Worm (Caenorhabditis elegans) whole organism, young adult: ENCODE results near the gene twk-34.

Experiments
- B0336.3 ChIP-seq: fragments of 200-800 bp; sonication (Bioruptor generic); IDR thresholded peaks from 2 replicates; pipeline ENCODE4 v1.3.6; 2022; ENCODE audit warnings: missing genetic modification characterization, missing compliant biosample characterization
- C06A6.2 ChIP-seq: fragments of 200-800 bp; sonication (Bioruptor generic); conservative IDR thresholded peaks from 2 replicates; pipeline ENCODE4 v1.3.6; 2022; ENCODE audit warnings: missing genetic modification characterization, missing compliant biosample characterization
- D2030.7 ChIP-seq: fragments of 200-800 bp; sonication (Bioruptor generic); IDR thresholded peaks from 2 replicates; pipeline ENCODE4 v1.3.6; 2022; ENCODE audit warnings: missing genetic modification reagents, missing genetic modification characterization, missing compliant biosample characterization
- F37B4.10 ChIP-seq: fragments of 200-800 bp; sonication (Bioruptor generic); IDR thresholded peaks from 2 replicates; pipeline ENCODE4 v1.3.6; 2022; ENCODE audit warnings: missing genetic modification characterization, missing compliant biosample characterization
- F49E8.2 ChIP-seq: sonication (generic microtip); optimal IDR thresholded peaks from 3 replicates; lab custom pipeline; 2017; ENCODE audit warnings: missing genetic modification characterization, mild to moderate bottlenecking, missing compliant biosample characterization, antibody characterized with exemption, moderate library complexity; ENCODE audit not compliant: insufficient read depth
- T26A5.8 ChIP-seq: sonication (generic microtip); optimal IDR thresholded peaks from 2 replicates; lab custom pipeline; 2016; ENCODE audit warnings: missing genetic modification characterization, missing compliant biosample characterization
- Y95B8A.8 ChIP-seq: fragments of 200-800 bp; sonication (Bioruptor generic); IDR thresholded peaks from 2 replicates; pipeline ENCODE4 v1.3.6; 2022; ENCODE audit warnings: missing genetic modification reagents, missing genetic modification characterization, missing compliant biosample characterization
- ZK185.1 ChIP-seq: sonication (generic microtip); optimal IDR thresholded peaks from 2 replicates; lab custom pipeline; 2016; ENCODE audit warnings: mild to moderate bottlenecking, missing genetic modification characterization, missing compliant biosample characterization; ENCODE audit not compliant: poor library complexity, severe bottlenecking
- aptf-2 ChIP-seq: fragments of 200-800 bp; sonication (Bioruptor generic); conservative IDR thresholded peaks from 2 replicates; pipeline ENCODE4 v1.3.6; 2022; ENCODE audit warnings: missing genetic modification reagents, missing genetic modification characterization, missing compliant biosample characterization
- athp-1 ChIP-seq: sonication (generic microtip); optimal IDR thresholded peaks from 2 replicates; lab custom pipeline; 2017; ENCODE audit warnings: mild to moderate bottlenecking, missing genetic modification characterization, missing compliant biosample characterization
- attf-3 ChIP-seq: fragments of 200-800 bp; sonication (Bioruptor generic); conservative IDR thresholded peaks from 2 replicates; pipeline ENCODE4 v1.3.6; 2022; ENCODE audit warnings: missing genetic modification reagents, missing genetic modification characterization, missing compliant biosample characterization
- attf-5 ChIP-seq: fragments of 200-800 bp; sonication (Bioruptor generic); optimal IDR thresholded peaks from 2 replicates; lab custom pipeline; 2018; ENCODE audit warnings: mild to moderate bottlenecking, missing genetic modification characterization, missing compliant biosample characterization
- ceh-79 ChIP-seq: sonication (generic microtip); optimal IDR thresholded peaks from 2 replicates; lab custom pipeline; 2017; ENCODE audit warnings: mild to moderate bottlenecking, missing genetic modification characterization, missing compliant biosample characterization
- dox-1 ChIP-seq: fragments of 200-800 bp; sonication (Bioruptor generic); IDR thresholded peaks from 2 replicates; pipeline ENCODE4 v1.3.6; 2022; ENCODE audit warnings: missing genetic modification reagents, missing genetic modification characterization, missing compliant biosample characterization
- dpl-1 ChIP-seq: fragments of 150-350 bp; optimal IDR thresholded peaks from 2 replicates; lab custom pipeline; 2014; ENCODE audit warnings: missing biosample characterization, missing genetic modification reagents, missing genetic modification characterization
- egl-18 ChIP-seq: fragments of 200-800 bp; sonication (Bioruptor generic); IDR thresholded peaks from 2 replicates; pipeline ENCODE4 v1.3.6; 2022; ENCODE audit warnings: missing genetic modification reagents, missing genetic modification characterization, missing compliant biosample characterization
- egl-44 ChIP-seq: fragments of 200-800 bp; sonication (Bioruptor generic); IDR thresholded peaks from 2 replicates; pipeline ENCODE4 v1.3.6; 2022; ENCODE audit warnings: missing genetic modification reagents, missing genetic modification characterization, missing compliant biosample characterization
- hmg-20 ChIP-seq: fragments of 200-800 bp; sonication (Bioruptor generic); IDR thresholded peaks from 2 replicates; pipeline ENCODE4 v1.3.6; 2022; ENCODE audit warnings: missing genetic modification reagents, missing genetic modification characterization, missing compliant biosample characterization
- lin-40 ChIP-seq: sonication (generic microtip); optimal IDR thresholded peaks from 2 replicates; lab custom pipeline; 2016; ENCODE audit warnings: missing genetic modification characterization, mild to moderate bottlenecking, missing compliant biosample characterization, missing genotype, missing genetic modification reagents
- mcd-1 ChIP-seq: fragments of 200-800 bp; sonication (Bioruptor generic); IDR thresholded peaks from 2 replicates; pipeline ENCODE4 v1.3.6; 2022; ENCODE audit warnings: missing genetic modification reagents, missing genetic modification characterization, missing compliant biosample characterization
- mxl-1 ChIP-seq: sonication (generic microtip); optimal IDR thresholded peaks from 2 replicates; lab custom pipeline; 2016; ENCODE audit warnings: missing genetic modification characterization, missing compliant biosample characterization
- nfya-2 ChIP-seq: fragments of 200-800 bp; sonication (Bioruptor generic); IDR thresholded peaks from 2 replicates; pipeline ENCODE4 v1.3.6; 2022; ENCODE audit warnings: missing genetic modification reagents, missing genetic modification characterization, missing compliant biosample characterization
- nhr-120 ChIP-seq: fragments of 200-800 bp; sonication (Bioruptor generic); IDR thresholded peaks from 2 replicates; pipeline ENCODE4 v1.3.6; 2022; ENCODE audit warnings: missing genetic modification characterization, missing compliant biosample characterization
- nhr-179 ChIP-seq: sonication (generic microtip); optimal IDR thresholded peaks from 2 replicates; lab custom pipeline; 2016; ENCODE audit warnings: mild to moderate bottlenecking, missing genetic modification characterization, missing compliant biosample characterization
- nhr-80 ChIP-seq: sonication (generic microtip); optimal IDR thresholded peaks from 2 replicates; lab custom pipeline; 2016; ENCODE audit warnings: missing genetic modification characterization, missing compliant biosample characterization
- pha-4 ChIP-seq: fragments of 150-350 bp; sonication (generic microtip); optimal IDR thresholded peaks from 2 replicates; lab custom pipeline; 2014; ENCODE audit warnings: missing biosample characterization, missing genetic modification reagents, missing genetic modification characterization
- repo-1 ChIP-seq: sonication (generic microtip); optimal IDR thresholded peaks from 2 replicates; lab custom pipeline; 2017; ENCODE audit warnings: mild to moderate bottlenecking, missing genetic modification characterization, missing compliant biosample characterization
- snpc-1.1 ChIP-seq: sonication (generic microtip); optimal IDR thresholded peaks from 2 replicates; lab custom pipeline; 2017; ENCODE audit warnings: missing genetic modification characterization, mild to moderate bottlenecking, missing compliant biosample characterization, antibody characterized with exemption, moderate library complexity, missing genotype, missing genetic modification reagents; ENCODE audit not compliant: insufficient read depth
- snpc-3.4 ChIP-seq: sonication (generic microtip); optimal IDR thresholded peaks from 2 replicates; lab custom pipeline; 2017; ENCODE audit warnings: missing genetic modification characterization, mild to moderate bottlenecking, missing compliant biosample characterization, antibody characterized with exemption, moderate library complexity, missing genotype, missing genetic modification reagents
- snpc-4 ChIP-seq, 5 experiments: fragments of 150-350 bp in 1 of 5; sonication (generic microtip) in 4 of 5; optimal IDR thresholded peaks; 2 replicates each; lab custom pipeline; 2014 to 2018; ENCODE audit warnings: missing genetic modification characterization in 5 of 5, missing biosample characterization in 3 of 5, antibody characterized with exemption in 2 of 5, mild to moderate bottlenecking in 2 of 5, missing compliant biosample characterization in 2 of 5, missing genotype in 2 of 5, moderate library complexity in 2 of 5, missing genetic modification reagents in 1 of 5
- somi-1 ChIP-seq: fragments of 200-800 bp; sonication (Bioruptor generic); optimal IDR thresholded peaks from 2 replicates; lab custom pipeline; 2018; ENCODE audit warnings: mild to moderate bottlenecking, missing genetic modification characterization, missing compliant biosample characterization
- tlf-1 ChIP-seq: fragments of 200-800 bp; sonication (Bioruptor generic); optimal IDR thresholded peaks from 2 replicates; lab custom pipeline; 2018; ENCODE audit warnings: mild to moderate bottlenecking, missing genetic modification characterization, missing compliant biosample characterization
- ztf-25 ChIP-seq: fragments of 200-800 bp; sonication (Bioruptor generic); IDR thresholded peaks from 2 replicates; pipeline ENCODE4 v1.3.6; 2022; ENCODE audit warnings: missing genetic modification reagents, missing genetic modification characterization, missing compliant biosample characterization
- ztf-26 ChIP-seq: sonication (generic microtip); optimal IDR thresholded peaks from 2 replicates; lab custom pipeline; 2017; ENCODE audit warnings: missing genetic modification characterization, missing compliant biosample characterization
- ztf-28 ChIP-seq: fragments of 200-800 bp; sonication (Bioruptor generic); IDR thresholded peaks from 2 replicates; pipeline ENCODE4 v1.3.6; 2022; ENCODE audit warnings: missing genetic modification reagents, missing genetic modification characterization, missing compliant biosample characterization

Gene twk-34

ce11 chrV:15704745-15705144 is at the start of gene twk-34:
Gene twk-34, plus strand, starts transcription at chrV:15704960.
- TF ChIP-seq nfya-2 (GFP tag; lab: Robert Waterston, UW) (no peak), lin-40 (tag; lab: Kevin White, UChicago) (no peak), athp-1 (no peak), pha-4 (tag; lab: Kevin White, UChicago) (no peak), C06A6.2 (GFP tag; lab: Robert Waterston, UW) (no peak), mxl-1 (tag; lab: Kevin White, UChicago) (no peak), snpc-1.1 (no peak), F49E8.2 (no peak), dpl-1 (GFP tag; lab: Kevin White, UChicago) (no peak), hmg-20 (no peak), snpc-4 (GFP tag; optimal IDR thresholded peaks at IDR 0.05; lab: Kevin White, UChicago) (no peak), snpc-4 (tag; optimal IDR thresholded peaks at IDR 0.05; lab: Kevin White, UChicago) (no peak), snpc-3.4 (tag; lab: Kevin White, UChicago) (no peak), egl-44 (GFP tag; lab: Robert Waterston, UW) (no peak), B0336.3 (GFP tag; lab: Robert Waterston, UW) (no peak), somi-1 (GFP tag; lab: Kevin White, UChicago) (no peak), dox-1 (no peak), F37B4.10 (no peak), nhr-179 (no peak), T26A5.8 (tag; lab: Kevin White, UChicago) (no peak), Y95B8A.8 (GFP tag; lab: Robert Waterston, UW) (no peak)

- no peak for TF ChIP-seq Y95B8A.8 (GFP tag; lab: Robert Waterston, UW)
- TF ChIP-seq nhr-80 (tag; lab: Kevin White, UChicago): peak; percentile 3
- TF ChIP-seq, all 124 proteins: peak for 1
These were observed 46.3 kb upstream of the twk-34 start for ce11 chrV:15658262-15659060.

ce11 chrV:15661003-15661402 is 43.8 kb upstream of the twk-34 start:
- TF ChIP-seq aptf-2 (GFP tag; lab: Robert Waterston, UW) (no peak), ztf-26 (tag; lab: Kevin White, UChicago) (peak; percentile 46), attf-5 (no peak), nhr-120 (no peak), ztf-25 (no peak), lin-40 (tag; lab: Kevin White, UChicago) (peak; percentile 25), ceh-79 (no peak), D2030.7 (GFP tag; lab: Robert Waterston, UW) (no peak), egl-18 (GFP tag; lab: Robert Waterston, UW) (no peak), ZK185.1 (tag; lab: Kevin White, UChicago) (peak; percentile 10), ztf-28 (GFP tag; lab: Robert Waterston, UW) (no peak), repo-1 (tag; lab: Kevin White, UChicago) (no peak)

ce11 chrV:15661580-15661979 is 43.2 kb upstream of the twk-34 start:
- TF ChIP-seq mcd-1 (GFP tag; lab: Robert Waterston, UW) (no peak), ztf-26 (tag; lab: Kevin White, UChicago) (no peak), F37B4.10 (no peak), attf-3 (GFP tag; lab: Robert Waterston, UW) (no peak), nhr-120 (no peak), attf-5 (no peak), lin-40 (tag; lab: Kevin White, UChicago) (no peak), tlf-1 (GFP tag; lab: Kevin White, UChicago) (no peak)
